Fruit fly (Drosophila melanogaster) whole organism, embryonic: ENCODE data around the gene CG2111.

ENCODE experiments used
- Abd-B ChIP-seq: fragments of 200-800 bp; sonication (Bioruptor generic); optimal IDR thresholded peaks from 2 replicates; lab custom pipeline; 2018; ENCODE audit warnings: missing biosample characterization, mild to moderate bottlenecking, missing genetic modification characterization, moderate library complexity
- CG10565 ChIP-seq: fragments of 200-800 bp; sonication (Bioruptor generic); optimal IDR thresholded peaks from 3 replicates; lab custom pipeline; 2016; ENCODE audit warnings: missing biosample characterization, mild to moderate bottlenecking, missing genetic modification characterization
- CG4707 ChIP-seq: fragments of 200-800 bp; sonication (Bioruptor generic); optimal IDR thresholded peaks from 2 replicates; lab custom pipeline; 2018; ENCODE audit warnings: missing biosample characterization, mild to moderate bottlenecking, missing genetic modification characterization, moderate library complexity
- Hmx ChIP-seq: fragments of 200-800 bp; sonication (Bioruptor generic); optimal IDR thresholded peaks from 2 replicates; lab custom pipeline; 2016; ENCODE audit warnings: missing biosample characterization, missing genetic modification characterization
- Ravus ChIP-seq: fragments of 200-800 bp; sonication (Bioruptor generic); IDR thresholded peaks from 2 replicates; pipeline ENCODE4 v1.3.6; 2022; ENCODE audit warnings: missing biosample characterization, missing genetic modification characterization
- kni ChIP-seq: fragments of 200-800 bp; sonication (Bioruptor generic); optimal IDR thresholded peaks from 3 replicates; lab custom pipeline; 2017; ENCODE audit warnings: mild to moderate bottlenecking, missing biosample characterization, missing genetic modification reagents, missing genetic modification characterization

DNA sequence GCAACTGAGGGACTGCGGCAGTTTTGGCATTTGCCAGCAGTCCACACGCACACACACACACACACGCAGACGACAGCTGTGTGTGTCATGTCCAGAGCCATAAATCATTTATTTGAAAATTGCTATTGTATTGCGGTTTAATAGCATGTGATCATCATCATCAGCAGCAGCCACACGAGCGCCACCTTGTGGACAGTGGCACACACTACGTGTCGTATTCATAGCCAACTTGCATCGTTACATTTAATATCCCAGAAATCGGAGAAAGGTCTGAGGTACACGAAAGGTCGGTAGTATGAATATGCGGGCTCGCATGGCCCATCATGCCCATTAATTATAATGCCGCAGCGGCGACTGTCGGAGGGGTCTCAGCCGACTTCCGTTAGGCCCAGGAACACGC, 1.3 kb upstream of the CG2111 start:
- TF ChIP-seq CG4707 (GFP tag; lab: Kevin White, UChicago) (no peak), kni (GFP tag; lab: Kevin White, UChicago) (no peak), Ravus (no peak), Abd-B (no peak), Hmx (GFP tag; lab: Kevin White, UChicago) (no peak), CG10565 (GFP tag; lab: Kevin White, UChicago) (no peak)
